Fruit fly (Drosophila melanogaster) whole organism, embryonic: Measurements from ENCODE around the gene Vps29.

Experiments
- Bgb ChIP-seq: fragments of 200-800 bp; sonication (Bioruptor generic); IDR thresholded peaks from 2 replicates; pipeline ENCODE4 v1.3.6; 2022; ENCODE audit warnings: missing biosample characterization, missing genetic modification characterization; ENCODE audit not compliant: partially characterized antibody
- CG10147 ChIP-seq: fragments of 200-800 bp; sonication (Bioruptor generic); optimal IDR thresholded peaks from 2 replicates; lab custom pipeline; 2019; ENCODE audit warnings: missing biosample characterization, mild to moderate bottlenecking, missing genetic modification characterization, moderate library complexity
- CG1024 ChIP-seq: fragments of 200-800 bp; sonication (Bioruptor generic); IDR thresholded peaks from 2 replicates; pipeline ENCODE4 v1.3.6; 2022; ENCODE audit warnings: missing biosample characterization, missing genetic modification characterization
- CG10462 ChIP-seq: fragments of 200-800 bp; sonication (Bioruptor generic); optimal IDR thresholded peaks from 2 replicates; lab custom pipeline; 2016; ENCODE audit warnings: missing biosample characterization, missing genetic modification characterization
- CG13287 ChIP-seq: fragments of 200-800 bp; sonication (Bioruptor generic); IDR thresholded peaks from 2 replicates; pipeline ENCODE4 v1.3.6; 2022; ENCODE audit warnings: missing biosample characterization, missing genetic modification characterization; ENCODE audit not compliant: partially characterized antibody
- CG13296 ChIP-seq: fragments of 200-800 bp; sonication (Bioruptor generic); optimal IDR thresholded peaks from 3 replicates; lab custom pipeline; 2018; ENCODE audit warnings: missing biosample characterization, mild to moderate bottlenecking, missing genetic modification characterization
- CG14710 ChIP-seq: fragments of 200-800 bp; sonication (Bioruptor generic); optimal IDR thresholded peaks from 3 replicates; lab custom pipeline; 2019; ENCODE audit warnings: missing biosample characterization, mild to moderate bottlenecking, missing genetic modification characterization, moderate library complexity
- CG14860 ChIP-seq: fragments of 200-800 bp; sonication (Bioruptor generic); IDR thresholded peaks from 3 replicates; pipeline ENCODE4 v1.3.6; 2022; ENCODE audit warnings: missing biosample characterization, missing genetic modification characterization; ENCODE audit not compliant: partially characterized antibody
- CG1602 ChIP-seq: fragments of 200-800 bp; sonication (Bioruptor generic); optimal IDR thresholded peaks from 3 replicates; lab custom pipeline; 2016; ENCODE audit warnings: missing biosample characterization, missing genetic modification characterization
- CG1792 ChIP-seq: fragments of 200-800 bp; sonication (Bioruptor generic); optimal IDR thresholded peaks from 2 replicates; lab custom pipeline; 2016; ENCODE audit warnings: missing biosample characterization, missing genetic modification characterization
- CG32772 ChIP-seq: fragments of 200-800 bp; sonication (Bioruptor generic); IDR thresholded peaks from 2 replicates; pipeline ENCODE4 v1.3.6; 2022; ENCODE audit warnings: missing biosample characterization, missing genetic modification characterization
- CG3281 ChIP-seq: fragments of 200-800 bp; sonication (Bioruptor generic); optimal IDR thresholded peaks from 3 replicates; lab custom pipeline; 2017; ENCODE audit warnings: missing biosample characterization, mild to moderate bottlenecking, missing genetic modification characterization
- CG33213 ChIP-seq: fragments of 200-800 bp; sonication (Bioruptor generic); optimal IDR thresholded peaks from 3 replicates; lab custom pipeline; 2016; ENCODE audit warnings: missing biosample characterization, missing genetic modification characterization
- CG33557 ChIP-seq: fragments of 200-800 bp; sonication (Bioruptor generic); optimal IDR thresholded peaks from 2 replicates; lab custom pipeline; 2019; ENCODE audit warnings: missing biosample characterization, mild to moderate bottlenecking, missing genetic modification characterization, moderate library complexity
- CG6175 ChIP-seq: fragments of 200-800 bp; sonication (Bioruptor generic); IDR thresholded peaks from 3 replicates; pipeline ENCODE4 v1.3.6; 2022; ENCODE audit warnings: missing biosample characterization, missing genetic modification characterization
- CG6765 ChIP-seq: fragments of 200-800 bp; sonication (Bioruptor generic); optimal IDR thresholded peaks from 3 replicates; lab custom pipeline; 2017; ENCODE audit warnings: missing biosample characterization, mild to moderate bottlenecking, missing genetic modification characterization
- CG7963 ChIP-seq: fragments of 200-800 bp; sonication (Bioruptor generic); IDR thresholded peaks from 3 replicates; pipeline ENCODE4 v1.3.6; 2022; ENCODE audit warnings: missing biosample characterization, missing genetic modification characterization; ENCODE audit not compliant: partially characterized antibody
- CG7987 ChIP-seq: fragments of 200-800 bp; sonication (Bioruptor generic); optimal IDR thresholded peaks from 2 replicates; lab custom pipeline; 2018; ENCODE audit warnings: missing biosample characterization, mild to moderate bottlenecking, missing genetic modification characterization, moderate library complexity
- Dp ChIP-seq: fragments of 200-800 bp; sonication (Bioruptor generic); optimal IDR thresholded peaks from 2 replicates; lab custom pipeline; 2018; ENCODE audit warnings: missing biosample characterization, mild to moderate bottlenecking, missing genetic modification characterization, moderate library complexity
- HmgZ ChIP-seq: fragments of 200-800 bp; sonication (Bioruptor generic); optimal IDR thresholded peaks from 2 replicates; lab custom pipeline; 2018; ENCODE audit warnings: missing biosample characterization, mild to moderate bottlenecking, missing genetic modification characterization
- Hsf ChIP-seq: fragments of 200-800 bp; sonication (Bioruptor generic); optimal IDR thresholded peaks from 3 replicates; lab custom pipeline; 2016; ENCODE audit warnings: missing biosample characterization, missing genetic modification characterization
- Med ChIP-seq: fragments of 200-800 bp; sonication (Bioruptor generic); peaks from one replicate; lab custom pipeline; 2016; ENCODE audit warnings: missing biosample characterization, missing genetic modification characterization, mild to moderate bottlenecking, inconsistent platforms, moderate library complexity
- NfI ChIP-seq: fragments of 200-800 bp; sonication (Bioruptor generic); optimal IDR thresholded peaks from 3 replicates; lab custom pipeline; 2018; ENCODE audit warnings: missing biosample characterization, mild to moderate bottlenecking, missing genetic modification characterization, moderate library complexity
- PHDP ChIP-seq: fragments of 200-800 bp; sonication (Bioruptor generic); optimal IDR thresholded peaks from 3 replicates; lab custom pipeline; 2018; ENCODE audit warnings: missing biosample characterization, mild to moderate bottlenecking, missing genetic modification characterization, moderate library complexity
- Scr ChIP-seq: fragments of 200-800 bp; sonication (Bioruptor generic); IDR thresholded peaks from 2 replicates; pipeline ENCODE4 v1.3.6; 2022; ENCODE audit warnings: missing biosample characterization, missing genetic modification characterization; ENCODE audit not compliant: partially characterized antibody
- Sin3A ChIP-seq: fragments of >200 bp; optimal IDR thresholded peaks from 2 replicates; lab custom pipeline; 2018
- Sry-β ChIP-seq: fragments of 200-800 bp; sonication (Bioruptor generic); optimal IDR thresholded peaks from 2 replicates; lab custom pipeline; 2018; ENCODE audit warnings: missing biosample characterization, mild to moderate bottlenecking, missing genetic modification characterization, moderate library complexity
- Sry-δ ChIP-seq: fragments of 200-800 bp; sonication (Bioruptor generic); optimal IDR thresholded peaks from 2 replicates; lab custom pipeline; 2016; ENCODE audit warnings: missing biosample characterization, missing genetic modification characterization
- bbx ChIP-seq: fragments of 200-800 bp; sonication (Bioruptor generic); IDR thresholded peaks from 2 replicates; pipeline ENCODE4 v1.3.6; 2022; ENCODE audit warnings: missing biosample characterization, missing genetic modification characterization; ENCODE audit not compliant: partially characterized antibody
- cato ChIP-seq: fragments of 200-800 bp; sonication (Bioruptor generic); optimal IDR thresholded peaks from 2 replicates; lab custom pipeline; 2016; ENCODE audit warnings: missing biosample characterization, missing genetic modification characterization, borderline replicate concordance
- ci ChIP-seq: fragments of 200-800 bp; sonication (Bioruptor generic); IDR thresholded peaks from 3 replicates; pipeline ENCODE4 v1.3.6; 2022; ENCODE audit warnings: missing biosample characterization, missing genetic modification characterization
- ems ChIP-seq: fragments of 200-800 bp; sonication (Bioruptor generic); optimal IDR thresholded peaks from 3 replicates; lab custom pipeline; 2016; ENCODE audit warnings: missing biosample characterization, missing genetic modification characterization
- gfzf ChIP-seq: fragments of 200-800 bp; sonication (Bioruptor generic); optimal IDR thresholded peaks from 2 replicates; lab custom pipeline; 2016; ENCODE audit warnings: missing biosample characterization, mild to moderate bottlenecking, missing genetic modification characterization, moderate library complexity
- h ChIP-seq: fragments of >200 bp; optimal IDR thresholded peaks from 2 replicates; lab custom pipeline; 2017
- hbn ChIP-seq: fragments of 200-800 bp; sonication (Bioruptor generic); IDR thresholded peaks from 2 replicates; pipeline ENCODE4 v1.3.6; 2022; ENCODE audit warnings: missing biosample characterization, missing genetic modification characterization; ENCODE audit not compliant: partially characterized antibody
- her ChIP-seq: fragments of 200-800 bp; sonication (Bioruptor generic); optimal IDR thresholded peaks from 2 replicates; lab custom pipeline; 2016; ENCODE audit warnings: missing biosample characterization, missing genetic modification characterization
- nau ChIP-seq: fragments of 200-800 bp; sonication (Bioruptor generic); optimal IDR thresholded peaks from 3 replicates; lab custom pipeline; 2017; ENCODE audit warnings: missing biosample characterization, mild to moderate bottlenecking, missing genetic modification characterization, missing genetic modification reagents
- onecut ChIP-seq: fragments of 200-800 bp; sonication (Bioruptor generic); IDR thresholded peaks from 2 replicates; pipeline ENCODE4 v1.3.6; 2022; ENCODE audit warnings: missing biosample characterization, missing genetic modification characterization
- pb ChIP-seq: fragments of 200-800 bp; sonication (Bioruptor generic); optimal IDR thresholded peaks from 3 replicates; lab custom pipeline; 2016; ENCODE audit warnings: missing biosample characterization, missing genetic modification characterization
- phol ChIP-seq: fragments of 200-800 bp; sonication (Bioruptor generic); optimal IDR thresholded peaks from 3 replicates; lab custom pipeline; 2018; ENCODE audit warnings: missing biosample characterization, mild to moderate bottlenecking, missing genetic modification characterization, moderate library complexity
- prd ChIP-seq, 3 experiments: fragments of >200 bp in 2 of 3; fragments of 200-800 bp in 1 of 3; sonication (Bioruptor generic) in 1 of 3; optimal IDR thresholded peaks in 2 of 3; IDR thresholded peaks in 1 of 3; 2 replicates in 2 of 3; 3 replicates in 1 of 3; pipeline versions ENCODE4 v1.3.6 to Lab custom; 2017 to 2022; ENCODE audit warnings: missing biosample characterization in 1 of 3, missing genetic modification characterization in 1 of 3
- ranshi ChIP-seq: fragments of 200-800 bp; sonication (Bioruptor generic); IDR thresholded peaks from 2 replicates; pipeline ENCODE4 v1.3.6; 2022; ENCODE audit warnings: missing biosample characterization, missing genetic modification characterization
- scrt ChIP-seq: fragments of 200-800 bp; sonication (Bioruptor generic); optimal IDR thresholded peaks from 2 replicates; lab custom pipeline; 2018; ENCODE audit warnings: missing biosample characterization, mild to moderate bottlenecking, missing genetic modification characterization, moderate library complexity
- shn ChIP-seq: fragments of 200-800 bp; sonication (Bioruptor generic); optimal IDR thresholded peaks from 3 replicates; lab custom pipeline; 2016; ENCODE audit warnings: missing biosample characterization, missing genetic modification characterization
- sna ChIP-seq: fragments of 200-800 bp; sonication (Bioruptor generic); IDR thresholded peaks from 2 replicates; pipeline ENCODE4 v1.3.6; 2022; ENCODE audit warnings: missing biosample characterization, missing genetic modification characterization; ENCODE audit not compliant: partially characterized antibody
- tna ChIP-seq: fragments of 200-800 bp; sonication (Bioruptor generic); IDR thresholded peaks from 2 replicates; pipeline ENCODE4 v1.3.6; 2022; ENCODE audit warnings: missing biosample characterization, missing genetic modification characterization; ENCODE audit not compliant: partially characterized antibody
- vfl ChIP-seq: fragments of 200-800 bp; sonication (Bioruptor generic); optimal IDR thresholded peaks from 2 replicates; lab custom pipeline; 2016; ENCODE audit warnings: missing biosample characterization, missing genetic modification characterization
- vnd ChIP-seq: fragments of 200-800 bp; sonication (Bioruptor generic); IDR thresholded peaks from 3 replicates; pipeline ENCODE4 v1.3.6; 2022; ENCODE audit warnings: missing biosample characterization, missing genetic modification characterization; ENCODE audit not compliant: partially characterized antibody
- zen2 ChIP-seq: fragments of 200-800 bp; sonication (Bioruptor generic); IDR thresholded peaks from 3 replicates; pipeline ENCODE4 v1.3.6; 2022; ENCODE audit warnings: missing biosample characterization, missing genetic modification characterization; ENCODE audit not compliant: partially characterized antibody

The Vps29 gene

dm6 chr2L:1177522-1177921, 27.0 kb downstream of the Vps29 start, which contains the start of gene CG4896 (continued):
- TF ChIP-seq Sry-β (GFP tag; lab: Kevin White, UChicago) (no peak), hbn (GFP tag; lab: Robert Waterston, UW) (peak; percentile 36; the same call in 1 of the 2 replicates), nau (no peak), shn (GFP tag; lab: Kevin White, UChicago) (peak; percentile 10), scrt (GFP tag; lab: Kevin White, UChicago) (no peak), Sry-δ (GFP tag; lab: Kevin White, UChicago) (peak; percentile 74), CG7963 (GFP tag; lab: Robert Waterston, UW) (peak; percentile 66; the same call in 2 of the 3 replicates), PHDP (tag; lab: Kevin White, UChicago) (no peak), CG33557 (no peak), CG6765 (GFP tag; lab: Kevin White, UChicago) (no peak), CG1792 (GFP tag; lab: Kevin White, UChicago) (no peak), h (no peak), CG1024 (no peak), cato (GFP tag; lab: Kevin White, UChicago) (no peak), CG13287 (GFP tag; lab: Robert Waterston, UW) (peak; percentile 76), tna (GFP tag; lab: Robert Waterston, UW) (peak; percentile 26; the same call in 1 of the 2 replicates), CG13296 (GFP tag; lab: Kevin White, UChicago) (no peak), Scr (GFP tag; lab: Robert Waterston, UW) (peak; percentile 64), onecut (GFP tag; lab: Robert Waterston, UW) (no peak; the same call in 1 of the 2 replicates), gfzf (peak; percentile 40), CG14860 (GFP tag; lab: Robert Waterston, UW) (peak; percentile 57; the same call in 2 of the 3 replicates), CG10147 (no peak), CG14710 (tag; lab: Kevin White, UChicago) (peak; percentile 25), CG33213 (GFP tag; lab: Kevin White, UChicago) (peak; percentile 18), bbx (GFP tag; lab: Robert Waterston, UW) (peak; percentile 82), Hsf (GFP tag; lab: Kevin White, UChicago) (no peak), her (GFP tag; lab: Kevin White, UChicago) (peak; percentile 20), CG10462 (GFP tag; lab: Kevin White, UChicago) (no peak), prd (optimal IDR thresholded peaks at IDR 0.05; lab: Kevin White, UChicago) (no peak), prd (GFP tag; IDR thresholded peaks at IDR 0.05; lab: Robert Waterston, UW) (no peak), sna (0 out of 2 replicates have a peak, but pooled peaks have one; percentile 48), pb (no peak), CG1602 (GFP tag; lab: Kevin White, UChicago) (no peak), CG6175 (no peak), HmgZ (peak; percentile 37), vfl (no peak), phol (tag; lab: Kevin White, UChicago) (peak; percentile 17), Sin3A (lab: Kevin White, UChicago) (peak; percentile 29), Bgb (GFP tag; lab: Robert Waterston, UW) (peak; percentile 80), zen2 (GFP tag; lab: Robert Waterston, UW) (peak; percentile 29; the same call in 1 of the 3 replicates), ci (GFP tag; lab: Robert Waterston, UW) (peak; percentile 49; the same call in 1 of the 3 replicates), CG7987 (GFP tag; lab: Kevin White, UChicago) (no peak), CG3281 (GFP tag; lab: Kevin White, UChicago) (no peak), ems (GFP tag; lab: Kevin White, UChicago) (peak; percentile 28), Dp (peak; percentile 65), NfI (GFP tag; lab: Kevin White, UChicago) (no peak), CG32772 (GFP tag; lab: Robert Waterston, UW) (no peak; the same call in 1 of the 2 replicates), ranshi (no peak), vnd (GFP tag; lab: Robert Waterston, UW) (peak; percentile 38; the same call in 1 of the 3 replicates), Med (peak; percentile 82)
